Worm (Caenorhabditis elegans): Measurements from ENCODE around the gene lact-8.

The lact-8 gene

ce11 chrV:11113041-11113574 lies 19.7 kb upstream of the lact-8 start, which contains the start of gene erfa-3 (continued):
- TF ChIP-seq die-1 (tag; optimal IDR thresholded peaks at IDR 0.05) = peak; percentile 53
- peak; percentile 58 for TF ChIP-seq dox-1 (GFP tag; IDR thresholded peaks at IDR 0.05)

ce11 chrV:11109647-11110046 lies 16.2 kb upstream of the lact-8 start, which contains the start of gene Y42A5A.5:
Y42A5A.5 (minus strand) TSS chrV:11109747.
- TF ChIP-seq madf-3 (GFP tag; IDR thresholded peaks at IDR 0.05) = 0 out of 2 replicates have a peak, but pooled peaks have one; percentile 52
- peak; percentile 36 for TF ChIP-seq madf-6 (GFP tag; IDR thresholded peaks at IDR 0.05)

- TF ChIP-seq bed-1 (GFP tag; IDR thresholded peaks at IDR 0.05) = no peak
- TF ChIP-seq ceh-100 (GFP tag; IDR thresholded peaks at IDR 0.05) = no peak
- TF ChIP-seq akir-1 (GFP tag; optimal IDR thresholded peaks at IDR 0.05) = no peak
- no peak for TF ChIP-seq nhr-80 (tag; optimal IDR thresholded peaks at IDR 0.05)
- TF ChIP-seq pha-4 (tag; optimal IDR thresholded peaks at IDR 0.05) = no peak
- TF ChIP-seq F55B11.4 (tag; optimal IDR thresholded peaks at IDR 0.05; ENCODE audit: borderline replicate concordance, insufficient read depth) = no peak
- TF ChIP-seq F23B12.7 (tag; optimal IDR thresholded peaks at IDR 0.05; ENCODE audit: insufficient read depth) = no peak
These were observed 11.0 kb upstream of the lact-8 start for ce11 chrV:11104408-11104807.

ce11 chrV:11098599-11098998 lies 5.2 kb upstream of the lact-8 start, which contains the start of gene cdkl-1:
cdkl-1 (plus strand) TSS chrV:11098899.
- TF ChIP-seq K11D2.4 (GFP tag; IDR thresholded peaks at IDR 0.05) = no peak
- TF ChIP-seq tlf-1 (GFP tag; optimal IDR thresholded peaks at IDR 0.05) = no peak
- TF ChIP-seq B0336.3 (GFP tag; IDR thresholded peaks at IDR 0.05) = no peak
- no peak for TF ChIP-seq unc-62 (GFP tag; optimal IDR thresholded peaks at IDR 0.05)
- no peak for TF ChIP-seq snpc-4 (GFP tag; optimal IDR thresholded peaks at IDR 0.05)
- no peak for TF ChIP-seq snpc-4 (tag; optimal IDR thresholded peaks at IDR 0.05)
- TF ChIP-seq nhr-27 (tag; optimal IDR thresholded peaks at IDR 0.05) = no peak
- no peak for TF ChIP-seq Y79H2A.3 (GFP tag; conservative IDR thresholded peaks at IDR 0.05)

DNA sequence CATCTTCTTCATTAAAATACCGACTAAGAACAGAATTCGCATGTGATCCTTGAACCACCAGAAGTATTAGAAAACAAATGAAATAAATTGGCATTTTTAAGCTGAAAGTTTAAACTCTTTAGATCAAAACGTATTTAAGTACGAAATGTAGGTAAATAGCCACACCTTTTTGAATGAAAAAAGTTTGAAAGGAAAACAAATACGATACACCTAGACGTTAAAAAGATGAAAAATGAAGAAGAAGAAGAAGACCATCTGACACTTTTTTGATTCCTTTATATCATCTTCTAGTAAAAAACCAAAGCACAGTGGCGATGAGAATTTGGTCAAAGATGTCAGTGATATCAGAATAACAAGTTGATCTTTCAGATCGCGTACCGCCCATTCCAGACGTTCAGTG lies 2.5 kb upstream of the lact-8 start, which contains the start of gene Y42A5A.3:
Y42A5A.3 (minus strand) TSS at position 101 of the 400 bp plus-strand sequence.
- no peak for TF ChIP-seq him-1 (tag; optimal IDR thresholded peaks at IDR 0.05)
- TF ChIP-seq egl-44 (GFP tag; IDR thresholded peaks at IDR 0.05) = no peak
- no peak for TF ChIP-seq F49E8.2 (tag; optimal IDR thresholded peaks at IDR 0.05; ENCODE audit: insufficient read depth)
- TF ChIP-seq F55B11.4 (tag; optimal IDR thresholded peaks at IDR 0.05; ENCODE audit: borderline replicate concordance, insufficient read depth) = no peak
- TF ChIP-seq sea-2 (GFP tag; IDR thresholded peaks at IDR 0.05) = no peak
- TF ChIP-seq nhr-90 (tag; optimal IDR thresholded peaks at IDR 0.05) = no peak
- TF ChIP-seq ztf-3 (GFP tag; optimal IDR thresholded peaks at IDR 0.05) = no peak
- no peak for TF ChIP-seq ceh-100 (GFP tag; IDR thresholded peaks at IDR 0.05)
- TF ChIP-seq ztf-18 (tag; optimal IDR thresholded peaks at IDR 0.05) = no peak
- TF ChIP-seq rpc-1 (optimal IDR thresholded peaks at IDR 0.05) = no peak
- TF ChIP-seq rpc-1 (tag; optimal IDR thresholded peaks at IDR 0.05) = no peak
- TF ChIP-seq bed-2 (GFP tag; IDR thresholded peaks at IDR 0.05) = no peak
- no peak for TF ChIP-seq tbp1 (GFP tag; optimal IDR thresholded peaks at IDR 0.05)
- no peak for TF ChIP-seq nhr-27 (tag; optimal IDR thresholded peaks at IDR 0.05)
- TF ChIP-seq lsl-1 (GFP tag; optimal IDR thresholded peaks at IDR 0.05) = no peak
- no peak for TF ChIP-seq ztf-25 (GFP tag; IDR thresholded peaks at IDR 0.05)
- no peak for TF ChIP-seq nhr-80 (tag; optimal IDR thresholded peaks at IDR 0.05)
- no peak for TF ChIP-seq somi-1 (GFP tag; optimal IDR thresholded peaks at IDR 0.05)
- no peak for TF ChIP-seq zim-3 (tag; optimal IDR thresholded peaks at IDR 0.05)
